Fruit fly (Drosophila melanogaster) whole organism, embryonic: Measurements from ENCODE around the gene CG7789.

Source experiments
- Aef1 ChIP-seq: fragments of 200-800 bp; sonication (Bioruptor generic); IDR thresholded peaks from 3 replicates; pipeline ENCODE4 v1.3.6; 2022; ENCODE audit warnings: missing biosample characterization, missing genetic modification characterization
- Bgb ChIP-seq: fragments of 200-800 bp; sonication (Bioruptor generic); IDR thresholded peaks from 2 replicates; pipeline ENCODE4 v1.3.6; 2022; ENCODE audit warnings: missing biosample characterization, missing genetic modification characterization; ENCODE audit not compliant: partially characterized antibody
- CG10654 ChIP-seq: fragments of 200-800 bp; sonication (Bioruptor generic); optimal IDR thresholded peaks from 2 replicates; lab custom pipeline; 2016; ENCODE audit warnings: missing biosample characterization, missing genetic modification characterization
- CG13287 ChIP-seq: fragments of 200-800 bp; sonication (Bioruptor generic); IDR thresholded peaks from 2 replicates; pipeline ENCODE4 v1.3.6; 2022; ENCODE audit warnings: missing biosample characterization, missing genetic modification characterization; ENCODE audit not compliant: partially characterized antibody
- CG14050 ChIP-seq: fragments of 200-800 bp; sonication (Bioruptor generic); IDR thresholded peaks from 3 replicates; pipeline ENCODE4 v1.3.6; 2022; ENCODE audit warnings: missing biosample characterization, missing genetic modification characterization
- CG14860 ChIP-seq: fragments of 200-800 bp; sonication (Bioruptor generic); IDR thresholded peaks from 3 replicates; pipeline ENCODE4 v1.3.6; 2022; ENCODE audit warnings: missing biosample characterization, missing genetic modification characterization; ENCODE audit not compliant: partially characterized antibody
- CG14965 ChIP-seq: fragments of 200-800 bp; sonication (Bioruptor generic); optimal IDR thresholded peaks from 2 replicates; lab custom pipeline; 2016; ENCODE audit warnings: missing biosample characterization, missing genetic modification characterization, borderline replicate concordance
- CG15514 ChIP-seq: fragments of 200-800 bp; sonication (Bioruptor generic); optimal IDR thresholded peaks from 3 replicates; lab custom pipeline; 2017; ENCODE audit warnings: missing biosample characterization, missing genetic modification characterization, mild to moderate bottlenecking, moderate library complexity, missing genetic modification reagents
- CG18476 ChIP-seq: fragments of 200-800 bp; sonication (Bioruptor generic); optimal IDR thresholded peaks from 2 replicates; lab custom pipeline; 2016; ENCODE audit warnings: missing biosample characterization, mild to moderate bottlenecking, missing genetic modification characterization
- CG2116 ChIP-seq: fragments of 200-800 bp; sonication (Bioruptor generic); optimal IDR thresholded peaks from 3 replicates; lab custom pipeline; 2018; ENCODE audit warnings: missing biosample characterization, mild to moderate bottlenecking, missing genetic modification characterization
- CG2120 ChIP-seq: fragments of 200-800 bp; sonication (Bioruptor generic); optimal IDR thresholded peaks from 3 replicates; lab custom pipeline; 2016; ENCODE audit warnings: missing biosample characterization, missing genetic modification characterization
- CG34224 ChIP-seq: fragments of 200-800 bp; sonication (Bioruptor generic); IDR thresholded peaks from 3 replicates; pipeline ENCODE4 v1.3.6; 2022; ENCODE audit warnings: missing biosample characterization, missing genetic modification characterization; ENCODE audit not compliant: partially characterized antibody
- CG3726 ChIP-seq: fragments of 200-800 bp; sonication (Bioruptor generic); IDR thresholded peaks from 3 replicates; pipeline ENCODE4, ENCODE4 v1.3.6; 2022; ENCODE audit warnings: missing biosample characterization, missing genetic modification characterization
- CG3847 ChIP-seq: fragments of 200-800 bp; sonication (Bioruptor generic); IDR thresholded peaks from 2 replicates; pipeline ENCODE4 v1.3.6; 2022; ENCODE audit warnings: missing biosample characterization, missing genetic modification characterization
- CG3995 ChIP-seq: fragments of 200-800 bp; sonication (Bioruptor generic); optimal IDR thresholded peaks from 3 replicates; lab custom pipeline; 2016; ENCODE audit warnings: missing biosample characterization, missing genetic modification characterization
- CG7839 ChIP-seq: fragments of 200-800 bp; sonication (Bioruptor generic); optimal IDR thresholded peaks from 3 replicates; lab custom pipeline; 2018; ENCODE audit warnings: missing biosample characterization, mild to moderate bottlenecking, missing genetic modification characterization, moderate library complexity
- CG7963 ChIP-seq: fragments of 200-800 bp; sonication (Bioruptor generic); IDR thresholded peaks from 3 replicates; pipeline ENCODE4 v1.3.6; 2022; ENCODE audit warnings: missing biosample characterization, missing genetic modification characterization; ENCODE audit not compliant: partially characterized antibody
- CG9932 ChIP-seq: fragments of 200-800 bp; sonication (Bioruptor generic); IDR thresholded peaks from 2 replicates; pipeline ENCODE4 v1.3.6; 2022; ENCODE audit warnings: missing biosample characterization, missing genetic modification characterization
- Dll ChIP-seq: fragments of 200-800 bp; sonication (Bioruptor generic); IDR thresholded peaks from 4 replicates; pipeline ENCODE4 v1.3.6; 2022; ENCODE audit warnings: missing biosample characterization, missing genetic modification characterization; ENCODE audit not compliant: partially characterized antibody
- Doc3 ChIP-seq: fragments of 200-800 bp; sonication (Bioruptor generic); IDR thresholded peaks from 3 replicates; pipeline ENCODE4 v1.3.6; 2022; ENCODE audit warnings: missing biosample characterization, missing genetic modification characterization; ENCODE audit not compliant: partially characterized antibody
- Dp ChIP-seq: fragments of 200-800 bp; sonication (Bioruptor generic); optimal IDR thresholded peaks from 2 replicates; lab custom pipeline; 2018; ENCODE audit warnings: missing biosample characterization, mild to moderate bottlenecking, missing genetic modification characterization, moderate library complexity
- E2f2 ChIP-seq: fragments of 200-800 bp; sonication (Bioruptor generic); IDR thresholded peaks from 2 replicates; pipeline ENCODE4 v1.3.6; 2022; ENCODE audit warnings: missing biosample characterization, missing genetic modification characterization
- Ets65A ChIP-seq: fragments of 200-800 bp; sonication (Bioruptor generic); peaks from one replicate; lab custom pipeline; 2016; ENCODE audit warnings: missing biosample characterization, missing genetic modification characterization
- Med ChIP-seq: fragments of 200-800 bp; sonication (Bioruptor generic); peaks from one replicate; lab custom pipeline; 2016; ENCODE audit warnings: missing biosample characterization, missing genetic modification characterization, mild to moderate bottlenecking, inconsistent platforms, moderate library complexity
- Myb ChIP-seq: fragments of 200-800 bp; sonication (Bioruptor generic); optimal IDR thresholded peaks from 2 replicates; lab custom pipeline; 2016; ENCODE audit warnings: missing biosample characterization, missing genetic modification characterization
- PHDP ChIP-seq: fragments of 200-800 bp; sonication (Bioruptor generic); optimal IDR thresholded peaks from 3 replicates; lab custom pipeline; 2018; ENCODE audit warnings: missing biosample characterization, mild to moderate bottlenecking, missing genetic modification characterization, moderate library complexity
- Sry-δ ChIP-seq: fragments of 200-800 bp; sonication (Bioruptor generic); optimal IDR thresholded peaks from 2 replicates; lab custom pipeline; 2016; ENCODE audit warnings: missing biosample characterization, missing genetic modification characterization
- YL-1 ChIP-seq: fragments of 200-800 bp; sonication (Bioruptor generic); optimal IDR thresholded peaks from 3 replicates; lab custom pipeline; 2017; ENCODE audit warnings: missing biosample characterization, mild to moderate bottlenecking, missing genetic modification characterization
- bbx ChIP-seq: fragments of 200-800 bp; sonication (Bioruptor generic); IDR thresholded peaks from 2 replicates; pipeline ENCODE4 v1.3.6; 2022; ENCODE audit warnings: missing biosample characterization, missing genetic modification characterization; ENCODE audit not compliant: partially characterized antibody
- chm ChIP-seq: fragments of 200-800 bp; sonication (Bioruptor generic); IDR thresholded peaks from 2 replicates; pipeline ENCODE4 v1.3.6; 2022; ENCODE audit warnings: missing biosample characterization, missing genetic modification characterization
- chn ChIP-seq: fragments of 200-800 bp; sonication (Bioruptor generic); optimal IDR thresholded peaks from 2 replicates; lab custom pipeline; 2016; ENCODE audit warnings: missing biosample characterization, missing genetic modification characterization
- ci ChIP-seq: fragments of 200-800 bp; sonication (Bioruptor generic); IDR thresholded peaks from 3 replicates; pipeline ENCODE4 v1.3.6; 2022; ENCODE audit warnings: missing biosample characterization, missing genetic modification characterization
- corto ChIP-seq: fragments of 200-800 bp; sonication (Bioruptor generic); optimal IDR thresholded peaks from 2 replicates; lab custom pipeline; 2016; ENCODE audit warnings: missing biosample characterization, mild to moderate bottlenecking, missing genetic modification characterization, moderate library complexity
- gce ChIP-seq: fragments of 200-800 bp; sonication (Bioruptor generic); IDR thresholded peaks from 3 replicates; pipeline ENCODE4 v1.3.6; 2022; ENCODE audit warnings: missing biosample characterization, missing genetic modification characterization
- hbn ChIP-seq: fragments of 200-800 bp; sonication (Bioruptor generic); IDR thresholded peaks from 2 replicates; pipeline ENCODE4 v1.3.6; 2022; ENCODE audit warnings: missing biosample characterization, missing genetic modification characterization; ENCODE audit not compliant: partially characterized antibody
- lab ChIP-seq: fragments of 200-800 bp; sonication (Bioruptor generic); optimal IDR thresholded peaks from 3 replicates; lab custom pipeline; 2017; ENCODE audit warnings: missing biosample characterization, missing genetic modification characterization, mild to moderate bottlenecking, moderate library complexity, missing genetic modification reagents
- lbe ChIP-seq: fragments of 200-800 bp; sonication (Bioruptor generic); optimal IDR thresholded peaks from 2 replicates; lab custom pipeline; 2016; ENCODE audit warnings: missing biosample characterization, mild to moderate bottlenecking, missing genetic modification characterization
- lilli ChIP-seq: fragments of 200-800 bp; sonication (Bioruptor generic); optimal IDR thresholded peaks from 3 replicates; lab custom pipeline; 2016; ENCODE audit warnings: missing biosample characterization, missing genetic modification characterization
- mld ChIP-seq: fragments of 200-800 bp; sonication (Bioruptor generic); IDR thresholded peaks from 3 replicates; pipeline ENCODE4 v1.3.6; 2022; ENCODE audit warnings: missing biosample characterization, missing genetic modification characterization; ENCODE audit not compliant: partially characterized antibody
- pfk ChIP-seq: fragments of 200-800 bp; sonication (Bioruptor generic); optimal IDR thresholded peaks from 2 replicates; lab custom pipeline; 2018; ENCODE audit warnings: missing biosample characterization, mild to moderate bottlenecking, missing genetic modification characterization, moderate library complexity
- pzg ChIP-seq: fragments of 200-800 bp; sonication (Bioruptor generic); optimal IDR thresholded peaks from 3 replicates; lab custom pipeline; 2018; ENCODE audit warnings: missing biosample characterization, mild to moderate bottlenecking, missing genetic modification characterization, moderate library complexity
- scrt ChIP-seq: fragments of 200-800 bp; sonication (Bioruptor generic); optimal IDR thresholded peaks from 2 replicates; lab custom pipeline; 2018; ENCODE audit warnings: missing biosample characterization, mild to moderate bottlenecking, missing genetic modification characterization, moderate library complexity
- shn ChIP-seq: fragments of 200-800 bp; sonication (Bioruptor generic); optimal IDR thresholded peaks from 3 replicates; lab custom pipeline; 2016; ENCODE audit warnings: missing biosample characterization, missing genetic modification characterization
- sob ChIP-seq: fragments of 200-800 bp; sonication (Bioruptor generic); IDR thresholded peaks from 2 replicates; pipeline ENCODE4 v1.3.6; 2022; ENCODE audit warnings: missing biosample characterization, missing genetic modification characterization
- stwl ChIP-seq: fragments of 200-800 bp; sonication (Bioruptor generic); optimal IDR thresholded peaks from 3 replicates; lab custom pipeline; 2018; ENCODE audit warnings: missing biosample characterization, mild to moderate bottlenecking, missing genetic modification characterization, moderate library complexity
- zen ChIP-seq: fragments of 200-800 bp; sonication (Bioruptor generic); optimal IDR thresholded peaks from 3 replicates; lab custom pipeline; 2018; ENCODE audit warnings: missing biosample characterization, mild to moderate bottlenecking, missing genetic modification characterization, moderate library complexity
- zen2 ChIP-seq: fragments of 200-800 bp; sonication (Bioruptor generic); IDR thresholded peaks from 3 replicates; pipeline ENCODE4 v1.3.6; 2022; ENCODE audit warnings: missing biosample characterization, missing genetic modification characterization; ENCODE audit not compliant: partially characterized antibody

The CG7789 gene

DNA sequence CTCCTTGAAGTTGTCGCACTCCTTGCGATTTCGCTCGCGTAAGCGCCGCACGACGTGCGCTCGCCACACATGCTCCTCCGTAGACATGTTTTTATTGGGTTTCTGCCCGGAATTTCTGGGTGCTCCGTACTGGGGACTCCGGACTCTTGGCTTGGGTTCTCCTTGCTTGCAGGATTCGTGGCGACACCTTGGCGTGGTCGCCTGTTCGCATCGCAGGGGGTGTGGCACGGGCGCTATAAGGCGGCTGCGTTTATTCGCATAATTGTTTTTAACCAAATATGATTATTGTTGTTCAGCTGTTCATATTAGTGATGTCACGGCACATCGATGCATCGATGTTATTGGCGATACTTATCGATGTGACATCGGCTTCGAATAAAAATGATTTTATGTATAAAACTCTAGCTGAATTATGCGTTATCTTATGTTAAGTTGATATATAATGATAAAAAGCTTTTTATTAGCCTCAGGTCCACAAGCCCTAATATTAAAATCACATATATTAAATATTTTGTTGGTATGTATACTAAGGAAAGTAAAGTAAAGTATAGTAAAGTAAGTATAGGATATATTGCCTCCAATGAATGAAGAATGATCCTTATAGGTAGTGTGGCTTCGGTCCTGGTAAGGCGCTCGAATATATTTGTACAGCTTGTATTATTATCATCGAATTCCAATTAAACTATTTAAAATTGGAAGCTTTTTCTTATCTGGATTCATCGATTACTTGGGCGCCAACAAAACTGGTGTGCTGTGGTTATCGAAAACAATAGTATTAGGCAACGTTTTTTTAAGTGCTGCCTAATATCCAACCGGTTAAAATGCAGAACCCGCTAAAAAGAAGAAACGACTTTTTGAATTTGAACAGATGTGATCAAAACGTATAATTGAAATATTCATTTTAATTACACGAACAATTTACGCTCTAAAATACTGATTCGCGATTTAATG is 32.0 kb downstream of the CG7789 start, which contains the start of gene Atg16 (continued):
- peak; percentile 91 for TF ChIP-seq CG7963 (GFP tag; lab: Robert Waterston, UW)
- peak; percentile 19 for TF ChIP-seq corto (GFP tag; lab: Kevin White, UChicago)
- TF ChIP-seq Med (GFP tag; lab: Kevin White, UChicago), result peak; percentile 84
- TF ChIP-seq shn (GFP tag; lab: Kevin White, UChicago), result no peak
- TF ChIP-seq CG13287 (GFP tag; lab: Robert Waterston, UW), result peak; percentile 85
- TF ChIP-seq Dll (GFP tag; lab: Robert Waterston, UW), result peak; percentile 90
- peak; percentile 93 for TF ChIP-seq mld
- TF ChIP-seq CG18476 (GFP tag; lab: Kevin White, UChicago), result no peak
- peak; percentile 92 for TF ChIP-seq Bgb (GFP tag; lab: Robert Waterston, UW)
- TF ChIP-seq Ets65A (GFP tag; lab: Kevin White, UChicago), result peak; percentile 68
- TF ChIP-seq chm, result no peak
- peak; percentile 81 for TF ChIP-seq Sry-δ (GFP tag; lab: Kevin White, UChicago)
- TF ChIP-seq CG15514 (GFP tag; lab: Kevin White, UChicago), result no peak
- 0 out of 2 replicates have a peak, but pooled peaks have one; percentile 27 for TF ChIP-seq CG3847
- TF ChIP-seq CG3726, result no peak
- TF ChIP-seq lab (GFP tag; lab: Kevin White, UChicago), result no peak
- TF ChIP-seq chn (GFP tag; lab: Kevin White, UChicago), result no peak
- TF ChIP-seq gce, result no peak
- peak; percentile 85 for TF ChIP-seq zen2 (GFP tag; lab: Robert Waterston, UW)
- TF ChIP-seq CG3995 (GFP tag; lab: Kevin White, UChicago), result peak; percentile 36
- TF ChIP-seq CG10654, result no peak
- peak; percentile 76 for TF ChIP-seq hbn (GFP tag; lab: Robert Waterston, UW)
- TF ChIP-seq Myb, result peak; percentile 90
- TF ChIP-seq CG34224 (GFP tag; lab: Robert Waterston, UW), result peak; percentile 87
- no peak for TF ChIP-seq CG14965 (GFP tag; lab: Kevin White, UChicago)
- no peak for TF ChIP-seq CG14050
- peak; percentile 27 for TF ChIP-seq YL-1 (GFP tag; lab: Kevin White, UChicago)
- peak; percentile 90 for TF ChIP-seq Dp (GFP tag; lab: Kevin White, UChicago)
- TF ChIP-seq pfk (GFP tag; lab: Kevin White, UChicago), result no peak
- no peak for TF ChIP-seq stwl (tag; lab: Kevin White, UChicago)
- peak; percentile 38 for TF ChIP-seq pzg (GFP tag; lab: Kevin White, UChicago)
- TF ChIP-seq CG9932 (GFP tag; lab: Robert Waterston, UW), result peak; percentile 48
- TF ChIP-seq lbe (GFP tag; lab: Kevin White, UChicago), result peak; percentile 50
- TF ChIP-seq bbx, result peak; percentile 95
- no peak for TF ChIP-seq scrt
- TF ChIP-seq Doc3, result peak; percentile 92
- peak; percentile 36 for TF ChIP-seq CG2120 (GFP tag; lab: Kevin White, UChicago)
- peak; percentile 64 for TF ChIP-seq CG2116 (GFP tag; lab: Kevin White, UChicago)
- peak; percentile 15 for TF ChIP-seq lilli (GFP tag; lab: Kevin White, UChicago)
- no peak for TF ChIP-seq Aef1 (GFP tag; lab: Robert Waterston, UW)
- TF ChIP-seq CG14860 (GFP tag; lab: Robert Waterston, UW), result peak; percentile 92
- TF ChIP-seq ci (GFP tag; lab: Robert Waterston, UW), result 0 out of 3 replicates have a peak, but pooled peaks have one; percentile 18
- peak; percentile 81 for TF ChIP-seq zen (tag; lab: Kevin White, UChicago)
- TF ChIP-seq sob, result 0 out of 2 replicates have a peak, but pooled peaks have one; percentile 9
- no peak for TF ChIP-seq PHDP (tag; lab: Kevin White, UChicago)
- peak; percentile 91 for TF ChIP-seq E2f2 (GFP tag; lab: Robert Waterston, UW)
- TF ChIP-seq CG7839 (tag; lab: Kevin White, UChicago), result no peak
